Fruit fly (Drosophila melanogaster): Measurements from ENCODE around the gene CG31680.

DNA sequence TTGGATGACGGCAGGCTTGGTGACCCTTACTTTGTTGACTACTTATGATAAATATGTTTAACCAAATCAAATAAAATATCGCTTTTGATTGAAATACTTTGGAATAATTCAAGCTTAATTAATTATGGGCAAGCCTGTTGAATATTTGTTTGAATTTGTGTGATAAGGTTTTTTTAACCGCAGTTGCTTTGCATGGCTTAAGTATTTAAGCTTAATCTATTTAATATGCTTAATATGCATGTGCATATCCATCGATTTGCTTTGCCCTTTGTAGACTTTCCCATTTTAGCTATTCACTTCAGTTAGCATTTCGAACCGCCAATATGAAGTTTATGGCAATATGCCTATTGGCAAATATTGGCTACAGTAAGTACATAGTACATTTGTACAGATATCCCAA is 696 bp downstream of the CG31680 start, which contains the start of gene Sfp38D:
- TF ChIP-seq CTCF (optimal IDR thresholded peaks at IDR 0.05), result no peak
- TF ChIP-seq CG8478 (optimal IDR thresholded peaks at IDR 0.05), result no peak

All from S2 (cell line).